Worm (Caenorhabditis elegans): ENCODE results near the gene T04C9.3.

The T04C9.3 gene

ce11 chrIII:6013027-6013426 is 27.6 kb downstream of the T04C9.3 start:
- peak; percentile 26; the same call in 1 of the 2 replicates for TF ChIP-seq madf-6 (GFP tag; IDR thresholded peaks at IDR 0.05)
- peak; percentile 45; the same call in 1 of the 2 replicates for TF ChIP-seq C17E4.6 (GFP tag; IDR thresholded peaks at IDR 0.05)
- TF ChIP-seq egrh-3 (GFP tag; IDR thresholded peaks at IDR 0.05) = peak; percentile 29; the same call in 1 of the 2 replicates
- TF ChIP-seq him-1 (tag; optimal IDR thresholded peaks at IDR 0.05) = peak; percentile 84
- peak; percentile 59 for TF ChIP-seq mcd-1 (GFP tag; IDR thresholded peaks at IDR 0.05)
- TF ChIP-seq ceh-100 (GFP tag; IDR thresholded peaks at IDR 0.05) = peak; percentile 72
- TF ChIP-seq dox-1 (GFP tag; IDR thresholded peaks at IDR 0.05) = 0 out of 2 replicates have a peak, but pooled peaks have one; percentile 26
- 0 out of 2 replicates have a peak, but pooled peaks have one; percentile 13 for TF ChIP-seq ekl-4 (GFP tag; IDR thresholded peaks at IDR 0.05)
- peak; percentile 47; the same call in 1 of the 2 replicates for TF ChIP-seq hsf-1 (GFP tag; IDR thresholded peaks at IDR 0.05)
- 0 out of 2 replicates have a peak, but pooled peaks have one; percentile 28 for TF ChIP-seq nfyb-1 (GFP tag; IDR thresholded peaks at IDR 0.05)

ce11 chrIII:6019512-6020209 is 34.2 kb downstream of the T04C9.3 start, which contains the start of the genes npp-10 and cyk-3:
npp-10 (minus strand) TSS chrIII:6019562.
cyk-3 (plus strand) TSS chrIII:6020159.
- TF ChIP-seq D2030.7 (GFP tag; IDR thresholded peaks at IDR 0.05) (0 out of 2 replicates have a peak, but pooled peaks have one; percentile 0), dpl-1 (GFP tag; optimal IDR thresholded peaks at IDR 0.05) (peak; percentile 5), hmg-20 (GFP tag; IDR thresholded peaks at IDR 0.05) (no peak), snpc-1.3 (tag; optimal IDR thresholded peaks at IDR 0.05; ENCODE audit: insufficient read depth) (peak; percentile 2), F39B2.1 (GFP tag; IDR thresholded peaks at IDR 0.05) (no peak), efl-1 (GFP tag; optimal IDR thresholded peaks at IDR 0.05) (peak; percentile 76), lin-54 (GFP tag; optimal IDR thresholded peaks at IDR 0.05) (peak; percentile 30), hlh-26 (GFP tag; conservative IDR thresholded peaks at IDR 0.05) (no peak), xnd-1 (tag; optimal IDR thresholded peaks at IDR 0.05) (peak; percentile 6), F52B5.7 (tag; optimal IDR thresholded peaks at IDR 0.05) (no peak), madf-6 (GFP tag; IDR thresholded peaks at IDR 0.05) (peak; percentile 52; the same call in 1 of the 2 replicates), mcd-1 (GFP tag; IDR thresholded peaks at IDR 0.05) (peak; percentile 92), ztf-28 (GFP tag; IDR thresholded peaks at IDR 0.05) (no peak), hrde-1 (tag; optimal IDR thresholded peaks at IDR 0.05; ENCODE audit: borderline replicate concordance) (no peak), nfya-2 (GFP tag; IDR thresholded peaks at IDR 0.05) (no peak), ceh-91 (GFP tag; IDR thresholded peaks at IDR 0.05) (no peak), unc-62 (GFP tag; optimal IDR thresholded peaks at IDR 0.05) (no peak), mel-28 (tag; optimal IDR thresholded peaks at IDR 0.05; ENCODE audit: borderline replicate concordance) (no peak), fkh-3 (tag; optimal IDR thresholded peaks at IDR 0.05) (no peak), C06A6.2 (GFP tag; conservative IDR thresholded peaks at IDR 0.05) (no peak), madf-10 (tag; optimal IDR thresholded peaks at IDR 0.05) (no peak), lsl-1 (GFP tag; optimal IDR thresholded peaks at IDR 0.05) (peak; percentile 52), hmg-1.2 (GFP tag; IDR thresholded peaks at IDR 0.05) (peak; percentile 98), mes-4 (tag; optimal IDR thresholded peaks at IDR 0.05) (no peak), Y95B8A.8 (GFP tag; IDR thresholded peaks at IDR 0.05) (no peak), dox-1 (GFP tag; IDR thresholded peaks at IDR 0.05) (peak; percentile 47; the same call in 1 of the 2 replicates), F33H1.4 (GFP tag; IDR thresholded peaks at IDR 0.05) (0 out of 2 replicates have a peak, but pooled peaks have one; percentile 6)

- TF ChIP-seq ama-1 (optimal IDR thresholded peaks at IDR 0.05) (no peak), ama-1 (GFP tag; optimal IDR thresholded peaks at IDR 0.05) (no peak), hmg-20 (GFP tag; IDR thresholded peaks at IDR 0.05) (no peak), hmg-1.2 (GFP tag; IDR thresholded peaks at IDR 0.05) (no peak), snpc-1.3 (tag; optimal IDR thresholded peaks at IDR 0.05; ENCODE audit: insufficient read depth) (no peak), mxl-1 (tag; optimal IDR thresholded peaks at IDR 0.05) (no peak), madf-8 (GFP tag; conservative IDR thresholded peaks at IDR 0.05) (no peak), madf-6 (GFP tag; IDR thresholded peaks at IDR 0.05) (no peak), lin-40 (tag; optimal IDR thresholded peaks at IDR 0.05) (no peak), lin-54 (GFP tag; optimal IDR thresholded peaks at IDR 0.05) (no peak), F57A8.1 (GFP tag; optimal IDR thresholded peaks at IDR 0.05) (no peak)
These were observed 43.0 kb downstream of the T04C9.3 start, which contains the start of gene tbx-7 for ce11 chrIII:6028432-6028831. tbx-7 (minus strand) TSS chrIII:6028532.

Measured in whole organism, young adult.